Fruit fly (Drosophila melanogaster) whole organism, embryonic: Measurements from ENCODE around the gene CG10301.

Experiments
- ATbp ChIP-seq: fragments of 200-800 bp; sonication (Bioruptor generic); optimal IDR thresholded peaks from 2 replicates; lab custom pipeline; 2017; ENCODE audit warnings: missing biosample characterization, mild to moderate bottlenecking, missing genetic modification characterization, missing genetic modification reagents
- Bgb ChIP-seq: fragments of 200-800 bp; sonication (Bioruptor generic); IDR thresholded peaks from 2 replicates; pipeline ENCODE4 v1.3.6; 2022; ENCODE audit warnings: missing biosample characterization, missing genetic modification characterization; ENCODE audit not compliant: partially characterized antibody
- BtbVII ChIP-seq: fragments of 200-800 bp; sonication (Bioruptor generic); optimal IDR thresholded peaks from 3 replicates; lab custom pipeline; 2017; ENCODE audit warnings: missing biosample characterization, mild to moderate bottlenecking, missing genetic modification characterization
- CG10274 ChIP-seq: fragments of 200-800 bp; sonication (Bioruptor generic); optimal IDR thresholded peaks from 3 replicates; lab custom pipeline; 2017; ENCODE audit warnings: missing biosample characterization, mild to moderate bottlenecking, missing genetic modification characterization
- CG10543 ChIP-seq: fragments of 200-800 bp; sonication (Bioruptor generic); optimal IDR thresholded peaks from 3 replicates; lab custom pipeline; 2017; ENCODE audit warnings: missing biosample characterization, mild to moderate bottlenecking, missing genetic modification characterization, moderate library complexity
- CG10654 ChIP-seq: fragments of 200-800 bp; sonication (Bioruptor generic); optimal IDR thresholded peaks from 2 replicates; lab custom pipeline; 2016; ENCODE audit warnings: missing biosample characterization, missing genetic modification characterization
- CG11695 ChIP-seq: fragments of 200-800 bp; sonication (Bioruptor generic); IDR thresholded peaks from 3 replicates; pipeline ENCODE4 v1.3.6; 2022; ENCODE audit warnings: missing biosample characterization, missing genetic modification characterization
- CG12236 ChIP-seq: fragments of 200-800 bp; sonication (Bioruptor generic); optimal IDR thresholded peaks from 2 replicates; lab custom pipeline; 2016; ENCODE audit warnings: missing biosample characterization, missing genetic modification characterization
- CG13624 ChIP-seq: fragments of 200-800 bp; sonication (Bioruptor generic); optimal IDR thresholded peaks from 2 replicates; lab custom pipeline; 2016; ENCODE audit warnings: missing biosample characterization, missing genetic modification characterization
- CG14667 ChIP-seq: fragments of 200-800 bp; sonication (Bioruptor generic); IDR thresholded peaks from 2 replicates; pipeline ENCODE4 v1.3.6; 2022; ENCODE audit warnings: missing biosample characterization, missing genetic modification characterization
- CG16813 ChIP-seq: fragments of 200-800 bp; sonication (Bioruptor generic); IDR thresholded peaks from 3 replicates; pipeline ENCODE4 v1.3.6; 2022; ENCODE audit warnings: missing biosample characterization, missing genetic modification characterization; ENCODE audit not compliant: partially characterized antibody
- CG17361 ChIP-seq: fragments of 200-800 bp; sonication (Bioruptor generic); IDR thresholded peaks from 3 replicates; pipeline ENCODE4 v1.3.6; 2022; ENCODE audit warnings: missing biosample characterization, missing genetic modification characterization
- CG17568 ChIP-seq: fragments of 200-800 bp; sonication (Bioruptor generic); optimal IDR thresholded peaks from 2 replicates; lab custom pipeline; 2018; ENCODE audit warnings: missing biosample characterization, mild to moderate bottlenecking, missing genetic modification characterization, moderate library complexity
- CG3065 ChIP-seq: fragments of 200-800 bp; sonication (Bioruptor generic); optimal IDR thresholded peaks from 2 replicates; lab custom pipeline; 2016; ENCODE audit warnings: missing biosample characterization, missing genetic modification characterization
- CG33557 ChIP-seq: fragments of 200-800 bp; sonication (Bioruptor generic); optimal IDR thresholded peaks from 2 replicates; lab custom pipeline; 2019; ENCODE audit warnings: missing biosample characterization, mild to moderate bottlenecking, missing genetic modification characterization, moderate library complexity
- CG42726 ChIP-seq: fragments of 200-800 bp; sonication (Bioruptor generic); IDR thresholded peaks from 2 replicates; pipeline ENCODE4 v1.3.6; 2022; ENCODE audit warnings: missing biosample characterization, missing genetic modification characterization; ENCODE audit not compliant: partially characterized antibody
- CG4328 ChIP-seq: fragments of 200-800 bp; sonication (Bioruptor generic); optimal IDR thresholded peaks from 3 replicates; lab custom pipeline; 2017; ENCODE audit warnings: missing biosample characterization, missing genetic modification reagents, missing genetic modification characterization
- CG43689 ChIP-seq: fragments of 200-800 bp; sonication (Bioruptor generic); IDR thresholded peaks from 2 replicates; pipeline ENCODE4 v1.3.6; 2022; ENCODE audit warnings: missing biosample characterization, missing genetic modification characterization
- CG4617 ChIP-seq: fragments of 200-800 bp; sonication (Bioruptor generic); optimal IDR thresholded peaks from 3 replicates; lab custom pipeline; 2016; ENCODE audit warnings: missing biosample characterization, missing genetic modification characterization, borderline replicate concordance
- CTCF ChIP-seq: fragments of 200-800 bp; sonication (Bioruptor generic); optimal IDR thresholded peaks from 2 replicates; lab custom pipeline; 2017; ENCODE audit warnings: missing biosample characterization, mild to moderate bottlenecking, missing genetic modification characterization, moderate library complexity
- Camta ChIP-seq: fragments of 200-800 bp; sonication (Bioruptor generic); optimal IDR thresholded peaks from 2 replicates; lab custom pipeline; 2016; ENCODE audit warnings: missing biosample characterization, missing genetic modification characterization
- Chrac-16 ChIP-seq: fragments of 200-800 bp; sonication (Bioruptor generic); optimal IDR thresholded peaks from 3 replicates; lab custom pipeline; 2016; ENCODE audit warnings: missing biosample characterization, missing genetic modification characterization
- Dbx ChIP-seq: fragments of 200-800 bp; sonication (Bioruptor generic); IDR thresholded peaks from 3 replicates; pipeline ENCODE4 v1.3.6; 2022; ENCODE audit warnings: missing biosample characterization, missing genetic modification characterization
- Dip2 ChIP-seq: fragments of 200-800 bp; sonication (Bioruptor generic); IDR thresholded peaks from 2 replicates; pipeline ENCODE4 v1.3.6; 2022; ENCODE audit warnings: missing biosample characterization, missing genetic modification characterization
- Drgx ChIP-seq: fragments of 200-800 bp; sonication (Bioruptor generic); IDR thresholded peaks from 2 replicates; pipeline ENCODE4 v1.3.6; 2022; ENCODE audit warnings: missing biosample characterization, missing genetic modification characterization
- Gug ChIP-seq: fragments of 200-800 bp; sonication (Bioruptor generic); IDR thresholded peaks from 4 replicates; pipeline ENCODE4 v1.3.6; 2022; ENCODE audit warnings: missing biosample characterization, missing genetic modification characterization
- HmgD ChIP-seq: fragments of 200-800 bp; sonication (Bioruptor generic); optimal IDR thresholded peaks from 3 replicates; lab custom pipeline; 2016; ENCODE audit warnings: missing biosample characterization, missing genetic modification characterization
- Hsf ChIP-seq: fragments of 200-800 bp; sonication (Bioruptor generic); optimal IDR thresholded peaks from 3 replicates; lab custom pipeline; 2016; ENCODE audit warnings: missing biosample characterization, missing genetic modification characterization
- Lpt ChIP-seq: fragments of >200 bp; optimal IDR thresholded peaks from 2 replicates; lab custom pipeline; 2018; ENCODE audit warnings: missing biosample characterization, missing genetic modification characterization
- Ptx1 ChIP-seq: fragments of 200-800 bp; sonication (Bioruptor generic); IDR thresholded peaks from 2 replicates; pipeline ENCODE4 v1.3.6; 2022; ENCODE audit warnings: missing biosample characterization, missing genetic modification characterization
- Rx ChIP-seq: fragments of 200-800 bp; sonication (Bioruptor generic); IDR thresholded peaks from 2 replicates; pipeline ENCODE4 v1.3.6; 2022; ENCODE audit warnings: missing biosample characterization, missing genetic modification characterization
- Sry-δ ChIP-seq: fragments of 200-800 bp; sonication (Bioruptor generic); optimal IDR thresholded peaks from 2 replicates; lab custom pipeline; 2016; ENCODE audit warnings: missing biosample characterization, missing genetic modification characterization
- Trl ChIP-seq, 3 experiments: fragments of >200 bp in 2 of 3; fragments of 200-800 bp in 1 of 3; sonication (Bioruptor generic) in 1 of 3; optimal IDR thresholded peaks; 2 replicates in 1 of 3; 3 replicates in 2 of 3; lab custom pipeline; 2016 to 2017; ENCODE audit warnings: missing biosample characterization in 1 of 3, missing genetic modification characterization in 1 of 3
- ac ChIP-seq: fragments of 200-800 bp; sonication (Bioruptor generic); optimal IDR thresholded peaks from 3 replicates; lab custom pipeline; 2017; ENCODE audit warnings: missing biosample characterization, mild to moderate bottlenecking, missing genetic modification characterization
- ap ChIP-seq: fragments of 200-800 bp; sonication (Bioruptor generic); IDR thresholded peaks from 2 replicates; pipeline ENCODE4 v1.3.6; 2022; ENCODE audit warnings: missing biosample characterization, missing genetic modification characterization
- br ChIP-seq: fragments of >200 bp; optimal IDR thresholded peaks from 2 replicates; lab custom pipeline; 2017
- cato ChIP-seq: fragments of 200-800 bp; sonication (Bioruptor generic); optimal IDR thresholded peaks from 2 replicates; lab custom pipeline; 2016; ENCODE audit warnings: missing biosample characterization, missing genetic modification characterization, borderline replicate concordance
- chn ChIP-seq: fragments of 200-800 bp; sonication (Bioruptor generic); optimal IDR thresholded peaks from 2 replicates; lab custom pipeline; 2016; ENCODE audit warnings: missing biosample characterization, missing genetic modification characterization
- crp ChIP-seq, 2 experiments: fragments of 200-800 bp; sonication (Bioruptor generic); optimal IDR thresholded peaks; 2 replicates in 1 of 2; 3 replicates in 1 of 2; lab custom pipeline; 2017; ENCODE audit warnings: missing biosample characterization in 2 of 2, missing genetic modification characterization in 2 of 2, mild to moderate bottlenecking in 1 of 2, moderate library complexity in 1 of 2
- dan ChIP-seq: fragments of 200-800 bp; sonication (Bioruptor generic); IDR thresholded peaks from 2 replicates; pipeline ENCODE4 v1.3.6; 2022; ENCODE audit warnings: missing biosample characterization, missing genetic modification characterization
- fd102C ChIP-seq: fragments of 200-800 bp; sonication (Bioruptor generic); optimal IDR thresholded peaks from 2 replicates; lab custom pipeline; 2018; ENCODE audit warnings: missing biosample characterization, mild to moderate bottlenecking, missing genetic modification characterization, moderate library complexity
- fu2 ChIP-seq: fragments of 200-800 bp; sonication (Bioruptor generic); optimal IDR thresholded peaks from 2 replicates; lab custom pipeline; 2016; ENCODE audit warnings: missing biosample characterization, missing genetic modification characterization
- gcm ChIP-seq: fragments of 200-800 bp; sonication (Bioruptor generic); optimal IDR thresholded peaks from 2 replicates; lab custom pipeline; 2019; ENCODE audit warnings: missing biosample characterization, mild to moderate bottlenecking, missing genetic modification characterization, moderate library complexity
- gfzf ChIP-seq: fragments of 200-800 bp; sonication (Bioruptor generic); optimal IDR thresholded peaks from 2 replicates; lab custom pipeline; 2016; ENCODE audit warnings: missing biosample characterization, mild to moderate bottlenecking, missing genetic modification characterization, moderate library complexity
- ken ChIP-seq: fragments of 200-800 bp; sonication (Bioruptor generic); IDR thresholded peaks from 3 replicates; pipeline ENCODE4 v1.3.6; 2022; ENCODE audit warnings: missing biosample characterization, missing genetic modification characterization
- odd ChIP-seq: fragments of 200-800 bp; sonication (Bioruptor generic); optimal IDR thresholded peaks from 2 replicates; lab custom pipeline; 2017; ENCODE audit warnings: missing biosample characterization, mild to moderate bottlenecking, missing genetic modification characterization
- pum ChIP-seq: fragments of 200-800 bp; sonication (Bioruptor generic); optimal IDR thresholded peaks from 2 replicates; lab custom pipeline; 2016; ENCODE audit warnings: missing biosample characterization, missing genetic modification characterization
- pzg ChIP-seq: fragments of 200-800 bp; sonication (Bioruptor generic); optimal IDR thresholded peaks from 3 replicates; lab custom pipeline; 2018; ENCODE audit warnings: missing biosample characterization, mild to moderate bottlenecking, missing genetic modification characterization, moderate library complexity
- sim ChIP-seq: fragments of 200-800 bp; sonication (Bioruptor generic); IDR thresholded peaks from 2 replicates; pipeline ENCODE4 v1.3.6; 2022; ENCODE audit warnings: missing biosample characterization, missing genetic modification characterization
- tgo ChIP-seq: fragments of 200-800 bp; sonication (Bioruptor generic); IDR thresholded peaks from 3 replicates; pipeline ENCODE4 v1.3.6; 2022; ENCODE audit warnings: missing biosample characterization, missing genetic modification characterization
- ttk ChIP-seq: fragments of 200-800 bp; sonication (Bioruptor generic); IDR thresholded peaks from 2 replicates; pipeline ENCODE4 v2.1.2; 2022; ENCODE audit warnings: missing biosample characterization, missing genetic modification characterization
- usp ChIP-seq: fragments of >200 bp; optimal IDR thresholded peaks from 2 replicates; lab custom pipeline; 2017; ENCODE audit warnings: missing biosample characterization, missing genetic modification characterization

Gene CG10301

dm6 chr3R:23679911-23680336, 30.0 kb upstream of the CG10301 start, which contains the start of gene eIF3d1 (continued):
- TF ChIP-seq CG3065 (GFP tag; lab: Kevin White, UChicago) (no peak), CTCF (GFP tag; lab: Kevin White, UChicago) (peak; percentile 98), odd (GFP tag; lab: Kevin White, UChicago) (no peak), BtbVII (GFP tag; lab: Kevin White, UChicago) (no peak), ATbp (GFP tag; lab: Kevin White, UChicago) (no peak), CG11695 (GFP tag; lab: Robert Waterston, UW) (no peak), CG17361 (no peak), Drgx (GFP tag; lab: Robert Waterston, UW) (no peak), CG14667 (no peak), ap (GFP tag; lab: Robert Waterston, UW) (no peak), Bgb (GFP tag; lab: Robert Waterston, UW) (peak; percentile 21; the same call in 1 of the 2 replicates), ttk (GFP tag; lab: Robert Waterston, UW) (no peak), Dip2 (no peak), br (lab: Kevin White, UChicago) (no peak), usp (GFP tag; lab: Kevin White, UChicago) (no peak), CG16813 (0 out of 3 replicates have a peak, but pooled peaks have one; percentile 34), fu2 (peak; percentile 23), sim (GFP tag; lab: Robert Waterston, UW) (no peak), Gug (no peak), gcm (GFP tag; lab: Kevin White, UChicago) (no peak), Dbx (GFP tag; lab: Robert Waterston, UW) (no peak), Sry-δ (peak; percentile 48), gfzf (peak; percentile 89), CG10274 (no peak), Trl (optimal IDR thresholded peaks at IDR 0.05; lab: Kevin White, UChicago) (no peak), Trl (GFP tag; optimal IDR thresholded peaks at IDR 0.05; lab: Kevin White, UChicago) (peak; percentile 11), Ptx1 (0 out of 2 replicates have a peak, but pooled peaks have one; percentile 17), pum (GFP tag; lab: Kevin White, UChicago) (peak; percentile 26), Lpt (GFP tag; lab: Kevin White, UChicago) (no peak), CG10654 (GFP tag; lab: Kevin White, UChicago) (peak; percentile 3), pzg (peak; percentile 95), CG42726 (GFP tag; lab: Robert Waterston, UW) (peak; percentile 5; the same call in 1 of the 2 replicates), dan (GFP tag; lab: Robert Waterston, UW) (no peak), ac (GFP tag; lab: Kevin White, UChicago) (no peak), Hsf (GFP tag; lab: Kevin White, UChicago) (peak; percentile 49), CG10543 (no peak), ken (GFP tag; lab: Robert Waterston, UW) (peak; percentile 44; the same call in 1 of the 3 replicates), Chrac-16 (peak; percentile 20), CG33557 (GFP tag; lab: Kevin White, UChicago) (no peak), chn (GFP tag; lab: Kevin White, UChicago) (no peak), Rx (GFP tag; lab: Robert Waterston, UW) (no peak), CG12236 (GFP tag; lab: Kevin White, UChicago) (no peak), HmgD (no peak), CG4617 (GFP tag; lab: Kevin White, UChicago) (peak; percentile 89), tgo (GFP tag; lab: Robert Waterston, UW) (no peak), cato (GFP tag; lab: Kevin White, UChicago) (no peak), crp (GFP tag; optimal IDR thresholded peaks at IDR 0.05; lab: Kevin White, UChicago) (peak in 1 of 2 experiments; percentile 11), Camta (GFP tag; lab: Kevin White, UChicago) (no peak), CG13624 (GFP tag; lab: Kevin White, UChicago) (no peak), CG17568 (GFP tag; lab: Kevin White, UChicago) (no peak), CG4328 (GFP tag; lab: Kevin White, UChicago) (no peak), CG43689 (no peak), fd102C (GFP tag; lab: Kevin White, UChicago) (no peak)
